Worm (Caenorhabditis elegans): ENCODE data around the gene srg-33.

srg-33 gene

DNA sequence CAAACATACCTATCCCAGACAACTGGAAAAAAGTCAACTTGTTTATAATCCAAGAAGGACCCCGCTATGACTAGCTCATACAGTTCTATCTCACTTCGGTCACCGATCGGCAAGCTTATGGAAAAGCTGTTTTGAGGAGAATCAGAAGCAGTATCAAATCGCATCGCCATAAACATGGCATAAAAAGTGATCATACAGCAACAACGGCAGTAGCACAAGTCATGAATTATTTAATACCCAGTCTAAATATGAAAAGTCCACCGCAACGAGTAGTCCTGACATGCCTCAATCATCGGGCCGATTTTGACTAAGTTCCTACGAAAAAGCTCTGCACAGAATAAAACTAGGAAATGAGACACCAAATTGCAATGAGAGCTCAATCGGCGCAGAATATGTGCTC is 31.7 kb downstream of the srg-33 start:
- TF ChIP-seq B0336.3 (GFP tag; IDR thresholded peaks at IDR 0.05) = no peak
- TF ChIP-seq ztf-18 (tag; optimal IDR thresholded peaks at IDR 0.05) = no peak
- no peak for TF ChIP-seq egrh-3 (GFP tag; IDR thresholded peaks at IDR 0.05)
- no peak for TF ChIP-seq aptf-2 (GFP tag; conservative IDR thresholded peaks at IDR 0.05)
- TF ChIP-seq ztf-6 (GFP tag; IDR thresholded peaks at IDR 0.05) = no peak
- TF ChIP-seq F55B11.4 (tag; optimal IDR thresholded peaks at IDR 0.05; ENCODE audit: borderline replicate concordance, insufficient read depth) = no peak
- no peak for TF ChIP-seq ztf-22 (GFP tag; optimal IDR thresholded peaks at IDR 0.05)
- TF ChIP-seq Y95B8A.8 (GFP tag; IDR thresholded peaks at IDR 0.05) = no peak
- no peak for TF ChIP-seq nhr-120 (GFP tag; IDR thresholded peaks at IDR 0.05)
- TF ChIP-seq athp-1 (tag; optimal IDR thresholded peaks at IDR 0.05) = no peak
- no peak for TF ChIP-seq ccch-3 (GFP tag; optimal IDR thresholded peaks at IDR 0.05)
- no peak for TF ChIP-seq lsl-1 (GFP tag; optimal IDR thresholded peaks at IDR 0.05)
- TF ChIP-seq ceh-27 (GFP tag; optimal IDR thresholded peaks at IDR 0.05) = no peak
- no peak for TF ChIP-seq nhr-80 (tag; optimal IDR thresholded peaks at IDR 0.05)
- no peak for TF ChIP-seq Y79H2A.3 (GFP tag; conservative IDR thresholded peaks at IDR 0.05)
- no peak for TF ChIP-seq T07F8.4 (tag; optimal IDR thresholded peaks at IDR 0.05)
- no peak for TF ChIP-seq bed-1 (GFP tag; IDR thresholded peaks at IDR 0.05)
- no peak for TF ChIP-seq atf-7 (tag; optimal IDR thresholded peaks at IDR 0.05)

DNA sequence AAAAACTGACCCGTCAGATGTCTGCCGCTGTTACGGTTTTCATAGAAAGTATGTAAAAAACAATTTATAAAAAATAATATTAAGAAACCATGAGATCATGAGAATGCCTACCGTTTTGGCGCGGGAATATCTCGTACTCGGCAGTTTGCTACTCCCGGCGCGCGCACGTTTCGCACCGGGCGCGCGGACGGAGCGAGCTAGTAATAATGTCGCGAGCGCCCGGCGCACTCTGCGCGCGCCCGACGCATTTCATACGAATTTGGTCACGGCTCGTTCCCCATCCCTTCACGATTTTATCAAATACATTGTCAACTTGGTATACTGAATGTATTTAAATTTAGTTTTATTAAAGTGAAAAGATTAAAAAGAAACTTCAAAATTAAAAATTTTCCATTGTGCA is 34.0 kb downstream of the srg-33 start:
- peak; percentile 63 for TF ChIP-seq zfh-2 (GFP tag; conservative IDR thresholded peaks at IDR 0.05)
- TF ChIP-seq efl-1 (GFP tag; optimal IDR thresholded peaks at IDR 0.05) = no peak
- no peak for TF ChIP-seq unc-62 (GFP tag; optimal IDR thresholded peaks at IDR 0.05)
- TF ChIP-seq F23B12.7 (tag; optimal IDR thresholded peaks at IDR 0.05; ENCODE audit: insufficient read depth) = no peak
- no peak for TF ChIP-seq egl-18 (GFP tag; IDR thresholded peaks at IDR 0.05)
- TF ChIP-seq mxl-1 (tag; optimal IDR thresholded peaks at IDR 0.05) = no peak
- TF ChIP-seq ztf-25 (GFP tag; IDR thresholded peaks at IDR 0.05) = no peak

DNA sequence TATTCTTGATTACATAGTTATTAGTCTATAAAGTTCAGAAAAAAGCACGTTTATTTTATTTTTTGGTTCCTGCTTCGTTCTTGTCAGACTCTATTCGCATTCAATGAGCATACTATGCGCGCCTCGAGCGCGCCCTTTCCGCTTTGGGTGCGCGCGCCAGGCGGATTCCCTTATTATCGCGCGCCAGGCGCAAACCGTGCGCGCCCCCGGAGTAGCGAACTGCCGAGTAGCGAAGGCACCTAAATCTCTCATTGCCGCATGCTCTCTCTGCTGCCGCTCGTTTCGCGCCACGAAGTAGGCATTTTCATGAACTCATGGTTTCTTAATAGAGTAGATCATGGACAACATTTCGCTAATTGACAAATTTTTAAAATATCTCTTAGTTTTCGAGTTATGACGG is 35.2 kb downstream of the srg-33 start:
- TF ChIP-seq ZK185.1 (tag; optimal IDR thresholded peaks at IDR 0.05; ENCODE audit: poor library complexity, severe bottlenecking) = no peak
- TF ChIP-seq F22D6.2 (tag; optimal IDR thresholded peaks at IDR 0.05) = no peak
- no peak for TF ChIP-seq ceh-79 (tag; optimal IDR thresholded peaks at IDR 0.05)
- TF ChIP-seq nfya-2 (GFP tag; IDR thresholded peaks at IDR 0.05) = no peak
- TF ChIP-seq hmg-20 (GFP tag; IDR thresholded peaks at IDR 0.05) = no peak
- no peak for TF ChIP-seq mcd-1 (GFP tag; IDR thresholded peaks at IDR 0.05)
- peak; percentile 35; the same call in 1 of the 2 replicates for TF ChIP-seq madf-8 (GFP tag; conservative IDR thresholded peaks at IDR 0.05)
- TF ChIP-seq ztf-26 (tag; optimal IDR thresholded peaks at IDR 0.05) = no peak
- no peak for TF ChIP-seq egl-18 (GFP tag; IDR thresholded peaks at IDR 0.05)
- no peak for TF ChIP-seq hlh-12 (tag; optimal IDR thresholded peaks at IDR 0.05)
- no peak for TF ChIP-seq rec-8 (tag; optimal IDR thresholded peaks at IDR 0.05)
- TF ChIP-seq aptf-3 (GFP tag; IDR thresholded peaks at IDR 0.05) = 0 out of 2 replicates have a peak, but pooled peaks have one; percentile 53
- TF ChIP-seq lin-26 (GFP tag; IDR thresholded peaks at IDR 0.05) = no peak
- no peak for TF ChIP-seq nhr-80 (tag; optimal IDR thresholded peaks at IDR 0.05)
- no peak for TF ChIP-seq B0035.1 (tag; optimal IDR thresholded peaks at IDR 0.05)
- TF ChIP-seq let-526 (GFP tag; IDR thresholded peaks at IDR 0.05) = no peak
- no peak for TF ChIP-seq Y53F4B.3 (GFP tag; IDR thresholded peaks at IDR 0.05)
- no peak for TF ChIP-seq dpl-1 (GFP tag; optimal IDR thresholded peaks at IDR 0.05)
- peak; percentile 14 for TF ChIP-seq efl-1 (GFP tag; optimal IDR thresholded peaks at IDR 0.05)
- TF ChIP-seq D2030.7 (GFP tag; IDR thresholded peaks at IDR 0.05) = no peak
- no peak for TF ChIP-seq C06A6.2 (GFP tag; conservative IDR thresholded peaks at IDR 0.05)
- no peak for TF ChIP-seq F57A8.1 (GFP tag; optimal IDR thresholded peaks at IDR 0.05)
- no peak for TF ChIP-seq nhr-179 (tag; optimal IDR thresholded peaks at IDR 0.05)
- peak; percentile 60; the same call in 1 of the 2 replicates for TF ChIP-seq hmg-1.2 (GFP tag; IDR thresholded peaks at IDR 0.05)
- TF ChIP-seq ceh-40 (GFP tag; IDR thresholded peaks at IDR 0.05) = no peak
- TF ChIP-seq lin-35 (GFP tag; optimal IDR thresholded peaks at IDR 0.05) = no peak
- TF ChIP-seq aptf-2 (GFP tag; conservative IDR thresholded peaks at IDR 0.05) = no peak
